Worm (Caenorhabditis elegans): ENCODE results near the gene Y53F4B.36.
A peak's percentile ranks its signal among the peaks of the same experiment; 100 is the strongest.

Y53F4B.36 gene

DNA sequence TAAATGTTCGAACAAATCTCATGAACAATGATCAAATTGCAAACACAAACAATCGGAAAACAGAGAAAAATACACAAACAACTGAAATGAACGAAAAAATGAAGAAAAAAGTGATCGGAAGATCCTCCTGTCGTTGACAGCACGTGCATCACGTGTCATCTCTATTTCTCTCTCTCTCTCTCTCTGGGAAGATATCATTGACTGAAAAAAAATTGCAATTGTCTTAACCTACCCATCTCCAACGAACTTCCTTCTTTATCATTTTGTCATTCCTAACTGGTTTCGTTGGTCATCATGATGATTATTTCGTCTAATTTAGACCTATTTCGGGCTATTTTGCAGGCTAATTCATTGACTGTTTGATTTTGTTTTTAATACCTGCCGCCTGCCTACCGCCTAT, 29.6 kb downstream of the Y53F4B.36 start:
- TF ChIP-seq egl-5 (tag; optimal IDR thresholded peaks at IDR 0.05), result no peak
- TF ChIP-seq fkh-10 (GFP tag; optimal IDR thresholded peaks at IDR 0.05), result no peak
- TF ChIP-seq ceh-16 (tag; optimal IDR thresholded peaks at IDR 0.05), result no peak
- TF ChIP-seq nfya-1 (tag; optimal IDR thresholded peaks at IDR 0.05; ENCODE audit: insufficient read depth), result peak; percentile 30
- peak; percentile 77 for TF ChIP-seq nhr-25 (tag; optimal IDR thresholded peaks at IDR 0.05)
- TF ChIP-seq elt-1 (tag; optimal IDR thresholded peaks at IDR 0.05), result no peak
- TF ChIP-seq ceh-82 (tag; optimal IDR thresholded peaks at IDR 0.05), result no peak
- no peak for TF ChIP-seq hmg-11 (tag; optimal IDR thresholded peaks at IDR 0.05)
- TF ChIP-seq ztf-4 (tag; optimal IDR thresholded peaks at IDR 0.05), result peak; percentile 42
- no peak for TF ChIP-seq nhr-67 (tag; optimal IDR thresholded peaks at IDR 0.05)
- TF ChIP-seq nhr-43 (tag; optimal IDR thresholded peaks at IDR 0.05; ENCODE audit: poor library complexity, severe bottlenecking), result peak; percentile 38
- no peak for TF ChIP-seq ZK546.5 (tag; optimal IDR thresholded peaks at IDR 0.05)
- no peak for TF ChIP-seq nhr-77 (tag; optimal IDR thresholded peaks at IDR 0.05)
- TF ChIP-seq aly-2 (tag; optimal IDR thresholded peaks at IDR 0.05), result no peak
- TF ChIP-seq ztf-11 (tag; optimal IDR thresholded peaks at IDR 0.05), result no peak
- TF ChIP-seq lin-15B (tag; optimal IDR thresholded peaks at IDR 0.05), result no peak
- no peak for TF ChIP-seq tbx-2 (tag; optimal IDR thresholded peaks at IDR 0.05)
- peak; percentile 65 for TF ChIP-seq nhr-23 (tag; optimal IDR thresholded peaks at IDR 0.05)
- no peak for TF ChIP-seq unc-39 (tag; optimal IDR thresholded peaks at IDR 0.05)
- TF ChIP-seq pqm-1 (tag; optimal IDR thresholded peaks at IDR 0.05), result no peak
- TF ChIP-seq pha-4 (tag; optimal IDR thresholded peaks at IDR 0.05), result peak; percentile 12
- no peak for TF ChIP-seq ceh-28 (tag; optimal IDR thresholded peaks at IDR 0.05)
- TF ChIP-seq jun-1 (tag; optimal IDR thresholded peaks at IDR 0.05), result peak; percentile 18
- TF ChIP-seq mml-1 (tag; optimal IDR thresholded peaks at IDR 0.05), result peak; percentile 8
- TF ChIP-seq lsy-12 (tag; optimal IDR thresholded peaks at IDR 0.05), result no peak
- no peak for TF ChIP-seq unc-62 (GFP tag; optimal IDR thresholded peaks at IDR 0.05)
- TF ChIP-seq nhr-76 (tag; optimal IDR thresholded peaks at IDR 0.05), result no peak
- no peak for TF ChIP-seq nhr-237 (tag; optimal IDR thresholded peaks at IDR 0.05)
- TF ChIP-seq R02D3.7 (tag; optimal IDR thresholded peaks at IDR 0.05), result no peak
- TF ChIP-seq eor-1 (tag; optimal IDR thresholded peaks at IDR 0.05), result no peak
- TF ChIP-seq fkh-2 (tag; optimal IDR thresholded peaks at IDR 0.05), result no peak
- TF ChIP-seq snpc-4 (tag; optimal IDR thresholded peaks at IDR 0.05), result no peak
- TF ChIP-seq lin-39 (tag; optimal IDR thresholded peaks at IDR 0.05), result peak; percentile 15
- no peak for TF ChIP-seq ama-1 (optimal IDR thresholded peaks at IDR 0.05)
- no peak for TF ChIP-seq skn-1 (tag; optimal IDR thresholded peaks at IDR 0.05)
- no peak for TF ChIP-seq daf-12 (tag; optimal IDR thresholded peaks at IDR 0.05)
- TF ChIP-seq nhr-11 (tag; optimal IDR thresholded peaks at IDR 0.05), result no peak
- peak; percentile 25 for TF ChIP-seq egl-27 (tag; optimal IDR thresholded peaks at IDR 0.05)
- TF ChIP-seq elt-3 (tag; optimal IDR thresholded peaks at IDR 0.05), result no peak
- TF ChIP-seq nhr-12 (tag; optimal IDR thresholded peaks at IDR 0.05), result no peak
- no peak for TF ChIP-seq zag-1 (tag; optimal IDR thresholded peaks at IDR 0.05)
- peak; percentile 27 for TF ChIP-seq mdl-1 (tag; optimal IDR thresholded peaks at IDR 0.05)
- no peak for TF ChIP-seq fos-1 (tag; optimal IDR thresholded peaks at IDR 0.05)
- no peak for TF ChIP-seq ceh-9 (tag; optimal IDR thresholded peaks at IDR 0.05)
- TF ChIP-seq sea-2 (GFP tag; optimal IDR thresholded peaks at IDR 0.05), result no peak
- no peak for TF ChIP-seq elt-2 (tag; optimal IDR thresholded peaks at IDR 0.05)
- no peak for TF ChIP-seq nhr-28 (tag; optimal IDR thresholded peaks at IDR 0.05)

DNA sequence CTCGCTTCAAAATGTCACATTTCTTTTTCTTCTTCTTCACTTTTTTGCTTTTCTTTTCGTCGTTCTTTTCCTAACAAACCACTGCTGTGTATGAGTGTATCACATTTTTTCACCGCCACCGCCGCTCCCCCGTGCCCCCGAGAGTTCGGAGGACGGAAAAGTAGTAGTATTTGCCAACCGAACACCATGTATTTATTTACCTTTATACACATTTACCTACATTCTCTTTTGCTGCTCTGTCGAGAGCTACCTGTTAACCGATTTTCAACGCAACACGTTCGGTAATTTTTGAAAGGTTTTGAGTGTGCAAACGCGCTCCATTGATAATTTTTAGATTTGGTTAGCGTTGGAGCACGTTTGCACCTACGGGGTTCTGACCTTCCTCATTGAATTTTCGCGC, 30.5 kb downstream of the Y53F4B.36 start:
- TF ChIP-seq pha-4 (tag; optimal IDR thresholded peaks at IDR 0.05), result peak; percentile 69
- no peak for TF ChIP-seq elt-1 (tag; optimal IDR thresholded peaks at IDR 0.05)
